Fruit fly (Drosophila melanogaster) whole organism, embryonic: Measurements from ENCODE around the gene IKKepsilon.
A peak's percentile ranks its signal among the peaks of the same experiment; 100 is the strongest.

Source experiments
- Abd-B ChIP-seq: fragments of 200-800 bp; sonication (Bioruptor generic); optimal IDR thresholded peaks from 2 replicates; lab custom pipeline; 2018; ENCODE audit warnings: missing biosample characterization, mild to moderate bottlenecking, missing genetic modification characterization, moderate library complexity
- CG18599 ChIP-seq: fragments of 200-800 bp; sonication (Bioruptor generic); optimal IDR thresholded peaks from 3 replicates; lab custom pipeline; 2017; ENCODE audit warnings: missing biosample characterization, missing genetic modification characterization, mild to moderate bottlenecking, moderate library complexity, missing genetic modification reagents
- phol ChIP-seq: fragments of 200-800 bp; sonication (Bioruptor generic); optimal IDR thresholded peaks from 3 replicates; lab custom pipeline; 2018; ENCODE audit warnings: missing biosample characterization, mild to moderate bottlenecking, missing genetic modification characterization, moderate library complexity
- sr ChIP-seq: fragments of 200-800 bp; sonication (Bioruptor generic); IDR thresholded peaks from 3 replicates; pipeline ENCODE4 v1.3.6; 2022; ENCODE audit warnings: missing biosample characterization, missing genetic modification characterization
- wor ChIP-seq: fragments of 200-800 bp; sonication (Bioruptor generic); IDR thresholded peaks from 2 replicates; pipeline ENCODE4 v1.3.6; 2022; ENCODE audit warnings: missing biosample characterization, missing genetic modification characterization

DNA sequence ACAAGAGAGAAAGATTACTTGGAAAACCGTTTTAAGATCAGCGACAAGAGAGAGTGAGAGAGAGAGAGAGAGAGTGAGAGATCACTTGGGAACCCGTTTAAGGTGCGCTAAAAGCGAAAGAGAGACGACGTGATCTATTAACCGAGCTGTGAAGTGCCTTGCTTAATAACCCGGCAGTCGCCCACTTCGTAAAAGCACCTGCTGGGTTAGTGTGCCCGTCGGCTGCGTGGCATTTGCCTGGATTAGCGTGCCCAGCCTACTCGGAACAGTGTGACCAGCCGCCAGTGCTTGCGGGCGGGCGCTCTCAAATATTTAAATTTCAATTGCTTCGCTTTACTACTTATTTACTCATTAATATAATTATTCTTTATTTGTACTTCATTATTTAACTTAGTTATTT lies 37.4 kb upstream of the IKKepsilon start:
- TF ChIP-seq phol (tag; lab: Kevin White, UChicago) = peak; percentile 20
- TF ChIP-seq wor (GFP tag; lab: Robert Waterston, UW) = no peak
- no peak for TF ChIP-seq CG18599 (GFP tag; lab: Kevin White, UChicago)
- peak; percentile 54 for TF ChIP-seq Abd-B (GFP tag; lab: Kevin White, UChicago)
- peak; percentile 91 for TF ChIP-seq sr (GFP tag; lab: Robert Waterston, UW)
